Worm (Caenorhabditis elegans): ENCODE data around the gene R13D11.1.
A peak's percentile ranks its signal among the peaks of the same experiment; 100 is the strongest.

Gene R13D11.1

DNA sequence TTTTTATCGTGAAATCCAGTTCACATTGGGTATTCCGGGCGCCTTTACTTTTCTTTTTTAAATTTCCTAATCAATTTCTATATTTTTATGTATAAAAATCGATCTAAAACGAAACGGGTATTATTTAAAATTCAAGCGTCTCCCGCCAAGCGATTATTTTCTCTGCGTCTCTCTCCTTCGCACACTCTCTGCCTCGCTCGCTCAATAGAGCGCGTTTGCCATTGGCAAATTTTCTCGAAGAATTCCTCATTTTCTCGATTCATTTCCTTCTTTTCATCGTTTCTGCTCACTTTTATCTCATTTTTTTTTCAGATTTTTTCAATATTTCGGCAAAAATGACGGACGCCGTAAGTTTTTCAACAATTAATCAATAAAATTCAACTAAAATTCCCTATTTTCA is 44.0 kb upstream of the R13D11.1 start, which contains the start of gene sti-1 (continued):
- TF ChIP-seq mep-1 (tag; optimal IDR thresholded peaks at IDR 0.05) (peak; percentile 80), gei-8 (GFP tag; optimal IDR thresholded peaks at IDR 0.05) (no peak), sdz-12 (GFP tag; optimal IDR thresholded peaks at IDR 0.05) (no peak), skn-1 (tag; optimal IDR thresholded peaks at IDR 0.05) (no peak), ceh-82 (tag; optimal IDR thresholded peaks at IDR 0.05) (no peak), jun-1 (tag; optimal IDR thresholded peaks at IDR 0.05) (peak; percentile 32), unc-39 (tag; optimal IDR thresholded peaks at IDR 0.05) (no peak), nhr-11 (tag; optimal IDR thresholded peaks at IDR 0.05) (peak; percentile 66), nhr-28 (tag; optimal IDR thresholded peaks at IDR 0.05) (peak; percentile 83), madf-5 (GFP tag; IDR thresholded peaks at IDR 0.05) (no peak), lin-39 (tag; optimal IDR thresholded peaks at IDR 0.05) (no peak), T20F7.1 (GFP tag; optimal IDR thresholded peaks at IDR 0.05) (no peak), ceh-28 (tag; optimal IDR thresholded peaks at IDR 0.05) (no peak), lir-3 (tag; optimal IDR thresholded peaks at IDR 0.05) (no peak), dve-1 (tag; optimal IDR thresholded peaks at IDR 0.05; ENCODE audit: insufficient read depth) (peak; percentile 81), ceh-32 (tag; optimal IDR thresholded peaks at IDR 0.05; ENCODE audit: poor library complexity) (no peak), dpl-1 (GFP tag; optimal IDR thresholded peaks at IDR 0.05) (peak; percentile 96), nhr-10 (tag; optimal IDR thresholded peaks at IDR 0.05) (no peak), F49E8.2 (tag; optimal IDR thresholded peaks at IDR 0.05; ENCODE audit: borderline replicate concordance) (peak; percentile 26), hmg-1.1 (GFP tag; IDR thresholded peaks at IDR 0.05) (peak; percentile 72), fkh-10 (GFP tag; optimal IDR thresholded peaks at IDR 0.05) (peak; percentile 35), F44E2.7 (GFP tag; IDR thresholded peaks at IDR 0.05) (no peak), ZK337.2 (GFP tag; IDR thresholded peaks at IDR 0.05) (no peak), nhr-48 (tag; optimal IDR thresholded peaks at IDR 0.05) (no peak), daf-12 (tag; optimal IDR thresholded peaks at IDR 0.05) (no peak), daf-8 (GFP tag; IDR thresholded peaks at IDR 0.05) (no peak), Y75B8A.6 (GFP tag; IDR thresholded peaks at IDR 0.05) (no peak), tra-1 (GFP tag; IDR thresholded peaks at IDR 0.05) (0 out of 2 replicates have a peak, but pooled peaks have one; percentile 40), hlh-30 (tag; optimal IDR thresholded peaks at IDR 0.05; ENCODE audit: insufficient read depth) (peak; percentile 75), T26A8.4 (GFP tag; IDR thresholded peaks at IDR 0.05) (peak; percentile 55; the same call in 1 of the 2 replicates), zfp-2 (tag; optimal IDR thresholded peaks at IDR 0.05) (no peak), zip-11 (GFP tag; IDR thresholded peaks at IDR 0.05) (no peak), nhr-102 (tag; optimal IDR thresholded peaks at IDR 0.05) (peak; percentile 60), F37D6.2 (tag; optimal IDR thresholded peaks at IDR 0.05) (peak; percentile 17), ZK546.5 (tag; optimal IDR thresholded peaks at IDR 0.05) (no peak), unc-62 (GFP tag; optimal IDR thresholded peaks at IDR 0.05 in 1 of 2) (no peak), unc-62 (tag; optimal IDR thresholded peaks at IDR 0.05) (no peak), nhr-76 (tag; optimal IDR thresholded peaks at IDR 0.05) (no peak), aly-2 (tag; optimal IDR thresholded peaks at IDR 0.05) (no peak), dmd-8 (GFP tag; IDR thresholded peaks at IDR 0.05) (no peak), aha-1 (tag) (peak; percentile 88), pqm-1 (tag; optimal IDR thresholded peaks at IDR 0.05) (no peak), ceh-20 (GFP tag; IDR thresholded peaks at IDR 0.05) (peak; percentile 55; the same call in 1 of the 2 replicates), attf-4 (tag; optimal IDR thresholded peaks at IDR 0.05) (no peak), php-3 (GFP tag; IDR thresholded peaks at IDR 0.05) (no peak), cey-2 (tag; optimal IDR thresholded peaks at IDR 0.05; ENCODE audit: borderline replicate concordance, insufficient read depth) (no peak), lin-29 (GFP tag; IDR thresholded peaks at IDR 0.05) (no peak), lim-7 (GFP tag; IDR thresholded peaks at IDR 0.05) (no peak), nhr-237 (tag; optimal IDR thresholded peaks at IDR 0.05) (no peak), zip-2 (tag; optimal IDR thresholded peaks at IDR 0.05) (no peak), zfp-3 (GFP tag; conservative IDR thresholded peaks at IDR 0.05) (0 out of 2 replicates have a peak, but pooled peaks have one; percentile 47), mxl-2 (GFP tag; conservative IDR thresholded peaks at IDR 0.05) (no peak), ztf-11 (tag; optimal IDR thresholded peaks at IDR 0.05) (no peak)

Data from whole organism, L4 larva.